Worm (Caenorhabditis elegans) whole organism, midembryonic: ENCODE measurements around the gene hrde-2.
"Not testable (repeated sequence)": the region's sequence is repeated elsewhere in the genome, so short reads cannot be mapped to it uniquely, and the experiment has no call there.

Experiments used
- T22C8.4 ChIP-seq: fragments of 200-800 bp; sonication (Bioruptor generic); IDR thresholded peaks from 2 replicates; pipeline ENCODE4 v1.3.6; 2022; ENCODE audit warnings: missing genetic modification characterization, missing compliant biosample characterization
- cog-1 ChIP-seq: sonication (generic microtip); optimal IDR thresholded peaks from 2 replicates; lab custom pipeline; 2016; ENCODE audit warnings: missing genetic modification characterization, missing compliant biosample characterization
- flt-1 ChIP-seq: fragments of 200-800 bp; sonication (Bioruptor generic); IDR thresholded peaks from 2 replicates; pipeline ENCODE4 v1.3.6; 2022; ENCODE audit warnings: missing genetic modification characterization, missing compliant biosample characterization
- klf-2 ChIP-seq: fragments of 200-800 bp; sonication (Bioruptor generic); conservative IDR thresholded peaks from 2 replicates; pipeline ENCODE4 v1.3.6; 2022; ENCODE audit warnings: missing genetic modification reagents, missing genetic modification characterization, missing compliant biosample characterization
- med-1 ChIP-seq: sonication (generic microtip); optimal IDR thresholded peaks from 2 replicates; lab custom pipeline; 2017; ENCODE audit warnings: missing genetic modification characterization, mild to moderate bottlenecking, missing compliant biosample characterization, antibody characterized with exemption, missing genetic modification reagents; ENCODE audit not compliant: insufficient read depth
- ref-1 ChIP-seq: fragments of 200-800 bp; sonication (Bioruptor generic); conservative IDR thresholded peaks from 2 replicates; pipeline ENCODE4 v1.3.6; 2022; ENCODE audit warnings: missing genetic modification reagents, missing genetic modification characterization, missing compliant biosample characterization
- tab-1 ChIP-seq: fragments of 200-800 bp; sonication (Bioruptor generic); IDR thresholded peaks from 2 replicates; pipeline ENCODE4 v1.3.6; 2022; ENCODE audit warnings: missing genetic modification characterization, missing compliant biosample characterization
- ztf-23 ChIP-seq: fragments of 200-800 bp; sonication (Bioruptor generic); IDR thresholded peaks from 2 replicates; pipeline ENCODE4 v1.3.6; 2022; ENCODE audit warnings: missing genetic modification reagents, missing genetic modification characterization, missing compliant biosample characterization
- ztf-29 ChIP-seq: fragments of 200-800 bp; sonication (Bioruptor generic); IDR thresholded peaks from 2 replicates; pipeline ENCODE4 v1.3.6; 2022; ENCODE audit warnings: missing genetic modification reagents, missing genetic modification characterization, missing compliant biosample characterization

The hrde-2 gene

ce11 chrV:15031373-15031772, 26.5 kb downstream of the hrde-2 start, which contains the start of gene cng-1:
TSS of gene cng-1 (minus strand) at chrV:15031473.
- TF ChIP-seq ztf-29 (GFP tag; lab: Robert Waterston, UW); cog-1 (tag; lab: Kevin White, UChicago); ref-1: not testable (repeated sequence)

ce11 chrV:15036769-15037168, 31.9 kb downstream of the hrde-2 start, which contains the start of gene melo-3:
TSS of gene melo-3 (minus strand) at chrV:15036869.
- TF ChIP-seq flt-1; med-1 (GFP tag; lab: Kevin White, UChicago); ztf-29 (GFP tag; lab: Robert Waterston, UW): not testable (repeated sequence)

DNA sequence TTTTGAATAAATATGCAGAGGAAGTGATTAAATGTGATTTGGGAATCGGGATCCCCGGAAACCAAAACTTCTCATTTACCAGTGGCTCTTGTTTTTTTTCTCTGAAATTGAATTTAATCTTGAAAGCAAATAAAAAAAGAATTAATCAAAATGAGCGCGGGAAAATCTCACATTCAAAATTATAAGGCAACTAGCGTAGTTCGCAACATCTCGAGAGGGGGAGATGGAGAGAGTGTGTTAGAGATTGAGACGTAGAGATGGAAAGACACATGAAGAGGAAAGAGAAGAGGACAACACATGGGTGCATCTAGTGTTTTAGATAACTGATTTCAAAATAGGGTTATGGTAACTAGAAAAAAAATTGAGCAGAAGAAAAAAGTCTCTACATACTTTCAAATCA, 43.2 kb downstream of the hrde-2 start, which contains the start of gene sdc-3:
TSS of gene sdc-3 (minus strand) at position 101 of the 400 bp plus-strand sequence.
- TF ChIP-seq T22C8.4: no peak
- TF ChIP-seq ztf-23 (GFP tag; lab: Robert Waterston, UW): no peak
- no peak for TF ChIP-seq flt-1
- TF ChIP-seq med-1 (GFP tag; lab: Kevin White, UChicago): no peak
- no peak for TF ChIP-seq tab-1
- TF ChIP-seq klf-2 (GFP tag; lab: Robert Waterston, UW): no peak
- no peak for TF ChIP-seq ref-1
- TF ChIP-seq ztf-29 (GFP tag; lab: Robert Waterston, UW): no peak

DNA sequence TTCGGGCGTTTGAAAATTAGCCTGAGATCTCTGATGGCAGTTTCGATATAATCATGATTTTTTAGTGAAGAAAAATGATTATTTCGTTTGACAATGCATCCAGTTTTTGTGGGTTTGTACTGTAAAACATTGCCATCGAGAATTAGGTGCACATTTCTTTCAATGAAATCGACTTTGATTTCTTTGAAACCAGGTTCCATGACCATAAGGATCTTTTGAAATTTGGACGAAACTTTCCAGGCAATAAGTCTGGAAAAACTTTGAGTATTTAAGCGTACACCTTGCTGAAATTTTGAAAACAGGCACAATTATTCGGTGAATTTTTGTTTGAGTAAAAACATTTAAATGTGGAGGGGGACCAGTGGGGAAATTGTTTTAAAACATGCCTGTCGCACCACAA, 46.8 kb downstream of the hrde-2 start:
- TF ChIP-seq med-1 (GFP tag; lab: Kevin White, UChicago): no peak
- no peak for TF ChIP-seq ztf-23 (GFP tag; lab: Robert Waterston, UW)
- no peak for TF ChIP-seq tab-1
- TF ChIP-seq ref-1: no peak
- TF ChIP-seq ztf-29 (GFP tag; lab: Robert Waterston, UW): no peak
- TF ChIP-seq klf-2 (GFP tag; lab: Robert Waterston, UW): no peak
- no peak for TF ChIP-seq cog-1 (tag; lab: Kevin White, UChicago)
- no peak for TF ChIP-seq flt-1
- no peak for TF ChIP-seq T22C8.4

ce11 chrV:15052368-15052767, 47.5 kb downstream of the hrde-2 start, which contains the start of the genes fbxa-82 and C25D7.5:
TSS of gene fbxa-82 (minus strand) at chrV:15052530.
TSS of gene C25D7.5 (plus strand) at chrV:15052650.
- TF ChIP-seq cog-1 (tag; lab: Kevin White, UChicago) (no peak), ztf-23 (GFP tag; lab: Robert Waterston, UW) (no peak), flt-1 (no peak), ref-1 (no peak), klf-2 (GFP tag; lab: Robert Waterston, UW) (no peak), med-1 (GFP tag; lab: Kevin White, UChicago) (no peak), ztf-29 (GFP tag; lab: Robert Waterston, UW) (no peak), T22C8.4 (no peak), tab-1 (no peak)

DNA sequence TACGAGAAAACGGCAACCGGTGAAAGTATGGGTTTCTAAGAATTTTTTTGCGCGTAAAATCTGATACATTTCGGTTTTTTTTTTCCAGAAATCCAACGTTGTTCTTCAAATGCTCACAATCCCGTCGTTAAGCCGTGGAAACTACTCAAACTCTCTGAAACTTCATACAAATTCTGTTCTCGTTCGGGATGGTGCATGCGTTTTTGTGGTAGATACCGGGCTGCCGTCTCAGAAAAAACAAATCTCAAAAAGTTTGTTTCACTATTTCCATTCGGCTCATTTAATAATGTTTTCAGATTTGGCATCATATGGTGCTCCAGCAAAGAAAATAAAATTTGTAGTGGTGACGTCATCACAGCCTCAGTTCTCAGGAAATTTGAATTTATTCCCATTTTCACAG, 49.8 kb downstream of the hrde-2 start:
- TF ChIP-seq ztf-23 (GFP tag; lab: Robert Waterston, UW): no peak
- no peak for TF ChIP-seq ztf-29 (GFP tag; lab: Robert Waterston, UW)

- no peak for TF ChIP-seq med-1 (GFP tag; lab: Kevin White, UChicago)
- no peak for TF ChIP-seq klf-2 (GFP tag; lab: Robert Waterston, UW)
- TF ChIP-seq tab-1: no peak
- no peak for TF ChIP-seq flt-1
- no peak for TF ChIP-seq T22C8.4
- no peak for TF ChIP-seq ztf-29 (GFP tag; lab: Robert Waterston, UW)
- TF ChIP-seq ref-1: no peak
- no peak for TF ChIP-seq ztf-23 (GFP tag; lab: Robert Waterston, UW)
- no peak for TF ChIP-seq cog-1 (tag; lab: Kevin White, UChicago)
Measured at ce11 chrV:15055873-15056272, 51.0 kb downstream of the hrde-2 start, which contains the start of gene C25D7.16. TSS of gene C25D7.16 (plus strand) at chrV:15056173.
